Worm (Caenorhabditis elegans): ENCODE data around the gene C16C10.4.

ce11 chrIII:4209188-4209587 is 38.1 kb downstream of the C16C10.4 start, which contains the start of gene phlp-2:
- TF ChIP-seq nhr-2 (tag; optimal IDR thresholded peaks at IDR 0.05) = no peak
- no peak for TF ChIP-seq lin-13 (tag; optimal IDR thresholded peaks at IDR 0.05)
- TF ChIP-seq unc-39 (tag; optimal IDR thresholded peaks at IDR 0.05) = no peak
- no peak for TF ChIP-seq ham-2 (GFP tag; optimal IDR thresholded peaks at IDR 0.05)
- TF ChIP-seq ztf-11 (tag; optimal IDR thresholded peaks at IDR 0.05) = no peak
- TF ChIP-seq zip-8 (tag; optimal IDR thresholded peaks at IDR 0.05) = no peak
- no peak for TF ChIP-seq ceh-43 (GFP tag; optimal IDR thresholded peaks at IDR 0.05)
- no peak for TF ChIP-seq sptf-1 (tag; optimal IDR thresholded peaks at IDR 0.05)

Data from whole organism, mixed stage, embryonic.